Worm (Caenorhabditis elegans) whole organism, young adult: ENCODE results near the gene clec-172.

ENCODE experiments used
- B0336.3 ChIP-seq: fragments of 200-800 bp; sonication (Bioruptor generic); IDR thresholded peaks from 2 replicates; pipeline ENCODE4 v1.3.6; 2022; ENCODE audit warnings: missing genetic modification characterization, missing compliant biosample characterization
- D2030.7 ChIP-seq: fragments of 200-800 bp; sonication (Bioruptor generic); IDR thresholded peaks from 2 replicates; pipeline ENCODE4 v1.3.6; 2022; ENCODE audit warnings: missing genetic modification reagents, missing genetic modification characterization, missing compliant biosample characterization
- F23B12.7 ChIP-seq: sonication (generic microtip); optimal IDR thresholded peaks from 2 replicates; lab custom pipeline; 2017; ENCODE audit warnings: missing genetic modification characterization, mild to moderate bottlenecking, missing compliant biosample characterization, antibody characterized with exemption, moderate library complexity; ENCODE audit not compliant: insufficient read depth
- F33H1.4 ChIP-seq: fragments of 200-800 bp; sonication (Bioruptor generic); IDR thresholded peaks from 2 replicates; pipeline ENCODE4 v1.3.6; 2022; ENCODE audit warnings: missing genetic modification reagents, missing genetic modification characterization, missing compliant biosample characterization
- F49E8.2 ChIP-seq: sonication (generic microtip); optimal IDR thresholded peaks from 3 replicates; lab custom pipeline; 2017; ENCODE audit warnings: missing genetic modification characterization, mild to moderate bottlenecking, missing compliant biosample characterization, antibody characterized with exemption, moderate library complexity; ENCODE audit not compliant: insufficient read depth
- K11D2.4 ChIP-seq: fragments of 200-800 bp; sonication (Bioruptor generic); IDR thresholded peaks from 2 replicates; pipeline ENCODE4 v1.3.6; 2022; ENCODE audit warnings: missing genetic modification reagents, missing genetic modification characterization, missing compliant biosample characterization
- K12H6.12 ChIP-seq: fragments of 200-800 bp; sonication (Bioruptor generic); optimal IDR thresholded peaks from 2 replicates; lab custom pipeline; 2018; ENCODE audit warnings: mild to moderate bottlenecking, missing genetic modification characterization, missing compliant biosample characterization
- T07F8.4 ChIP-seq: sonication (generic microtip); optimal IDR thresholded peaks from 2 replicates; lab custom pipeline; 2016; ENCODE audit warnings: mild to moderate bottlenecking, missing genetic modification characterization, moderate library complexity, missing compliant biosample characterization
- ZK185.1 ChIP-seq: sonication (generic microtip); optimal IDR thresholded peaks from 2 replicates; lab custom pipeline; 2016; ENCODE audit warnings: mild to moderate bottlenecking, missing genetic modification characterization, missing compliant biosample characterization; ENCODE audit not compliant: poor library complexity, severe bottlenecking
- akir-1 ChIP-seq: fragments of 200-800 bp; sonication (Bioruptor generic); optimal IDR thresholded peaks from 2 replicates; lab custom pipeline; 2018; ENCODE audit warnings: mild to moderate bottlenecking, missing genetic modification characterization, moderate library complexity, missing compliant biosample characterization
- aptf-2 ChIP-seq: fragments of 200-800 bp; sonication (Bioruptor generic); conservative IDR thresholded peaks from 2 replicates; pipeline ENCODE4 v1.3.6; 2022; ENCODE audit warnings: missing genetic modification reagents, missing genetic modification characterization, missing compliant biosample characterization
- bed-2 ChIP-seq: fragments of 200-800 bp; sonication (Bioruptor generic); IDR thresholded peaks from 2 replicates; pipeline ENCODE4 v1.3.6; 2022; ENCODE audit warnings: missing genetic modification reagents, missing genetic modification characterization, missing compliant biosample characterization
- ceh-100 ChIP-seq: fragments of 200-800 bp; sonication (Bioruptor generic); IDR thresholded peaks from 2 replicates; pipeline ENCODE4 v1.3.6; 2022; ENCODE audit warnings: missing genetic modification reagents, missing genetic modification characterization, missing compliant biosample characterization
- ceh-27 ChIP-seq: fragments of 200-800 bp; sonication (Bioruptor generic); optimal IDR thresholded peaks from 2 replicates; lab custom pipeline; 2018; ENCODE audit warnings: mild to moderate bottlenecking, missing genetic modification characterization, moderate library complexity, missing compliant biosample characterization
- ceh-58 ChIP-seq: fragments of 200-800 bp; sonication (Bioruptor generic); IDR thresholded peaks from 2 replicates; pipeline ENCODE4 v1.3.6; 2022; ENCODE audit warnings: missing genetic modification characterization, missing compliant biosample characterization
- chd-7 ChIP-seq: sonication (generic microtip); optimal IDR thresholded peaks from 2 replicates; lab custom pipeline; 2016; ENCODE audit warnings: mild to moderate bottlenecking, missing genetic modification characterization, moderate library complexity, missing compliant biosample characterization
- dox-1 ChIP-seq: fragments of 200-800 bp; sonication (Bioruptor generic); IDR thresholded peaks from 2 replicates; pipeline ENCODE4 v1.3.6; 2022; ENCODE audit warnings: missing genetic modification reagents, missing genetic modification characterization, missing compliant biosample characterization
- dpff-1 ChIP-seq: sonication (generic microtip); optimal IDR thresholded peaks from 2 replicates; lab custom pipeline; 2017; ENCODE audit warnings: mild to moderate bottlenecking, missing genetic modification characterization, missing compliant biosample characterization
- egl-44 ChIP-seq: fragments of 200-800 bp; sonication (Bioruptor generic); IDR thresholded peaks from 2 replicates; pipeline ENCODE4 v1.3.6; 2022; ENCODE audit warnings: missing genetic modification reagents, missing genetic modification characterization, missing compliant biosample characterization
- hlh-26 ChIP-seq: fragments of 200-800 bp; sonication (Bioruptor generic); conservative IDR thresholded peaks from 2 replicates; pipeline ENCODE4 v1.3.6; 2022; ENCODE audit warnings: missing genetic modification reagents, missing genetic modification characterization, missing compliant biosample characterization
- lag-1 ChIP-seq: fragments of 200-800 bp; sonication (Bioruptor generic); IDR thresholded peaks from 2 replicates; pipeline ENCODE4 v1.3.6; 2022; ENCODE audit warnings: missing genetic modification reagents, missing genetic modification characterization, missing compliant biosample characterization
- lin-26 ChIP-seq: fragments of 200-800 bp; sonication (Bioruptor generic); IDR thresholded peaks from 2 replicates; pipeline ENCODE4 v1.3.6; 2022; ENCODE audit warnings: missing genetic modification reagents, missing genetic modification characterization, missing compliant biosample characterization
- lin-35 ChIP-seq, 3 experiments: fragments of 150-350 bp in 2 of 3; sonication (generic microtip) in 1 of 3; optimal IDR thresholded peaks; 2 replicates each; lab custom pipeline; 2014 to 2018; ENCODE audit warnings: missing biosample characterization in 3 of 3, missing genetic modification characterization in 3 of 3, missing genetic modification reagents in 3 of 3
- lir-1 ChIP-seq: fragments of 200-800 bp; sonication (Bioruptor generic); conservative IDR thresholded peaks from 2 replicates; pipeline ENCODE4 v1.3.6; 2022; ENCODE audit warnings: missing genetic modification reagents, missing genetic modification characterization, missing compliant biosample characterization
- madf-10 ChIP-seq: sonication (generic microtip); optimal IDR thresholded peaks from 2 replicates; lab custom pipeline; 2016; ENCODE audit warnings: mild to moderate bottlenecking, missing genetic modification characterization, missing compliant biosample characterization
- madf-3 ChIP-seq: fragments of 200-800 bp; sonication (Bioruptor generic); IDR thresholded peaks from 2 replicates; pipeline ENCODE4 v1.3.6; 2022; ENCODE audit warnings: missing genetic modification reagents, missing genetic modification characterization, missing compliant biosample characterization
- madf-6 ChIP-seq: fragments of 200-800 bp; sonication (Bioruptor generic); IDR thresholded peaks from 2 replicates; pipeline ENCODE4 v1.3.6; 2022; ENCODE audit warnings: missing genetic modification reagents, missing genetic modification characterization, missing compliant biosample characterization
- mxl-1 ChIP-seq: sonication (generic microtip); optimal IDR thresholded peaks from 2 replicates; lab custom pipeline; 2016; ENCODE audit warnings: missing genetic modification characterization, missing compliant biosample characterization
- nfya-1 ChIP-seq: sonication (generic microtip); optimal IDR thresholded peaks from 2 replicates; lab custom pipeline; 2017; ENCODE audit warnings: antibody characterized with exemption, missing compliant biosample characterization, missing genetic modification characterization, borderline replicate concordance; ENCODE audit not compliant: insufficient read depth
- nfya-2 ChIP-seq: fragments of 200-800 bp; sonication (Bioruptor generic); IDR thresholded peaks from 2 replicates; pipeline ENCODE4 v1.3.6; 2022; ENCODE audit warnings: missing genetic modification reagents, missing genetic modification characterization, missing compliant biosample characterization
- nfyb-1 ChIP-seq: fragments of 200-800 bp; sonication (Bioruptor generic); IDR thresholded peaks from 2 replicates; pipeline ENCODE4 v1.3.6; 2022; ENCODE audit warnings: missing genetic modification reagents, missing genetic modification characterization, missing compliant biosample characterization
- nhr-120 ChIP-seq: fragments of 200-800 bp; sonication (Bioruptor generic); IDR thresholded peaks from 2 replicates; pipeline ENCODE4 v1.3.6; 2022; ENCODE audit warnings: missing genetic modification characterization, missing compliant biosample characterization
- nhr-179 ChIP-seq: sonication (generic microtip); optimal IDR thresholded peaks from 2 replicates; lab custom pipeline; 2016; ENCODE audit warnings: mild to moderate bottlenecking, missing genetic modification characterization, missing compliant biosample characterization
- nhr-80 ChIP-seq: sonication (generic microtip); optimal IDR thresholded peaks from 2 replicates; lab custom pipeline; 2016; ENCODE audit warnings: missing genetic modification characterization, missing compliant biosample characterization
- pbrm-1 ChIP-seq: fragments of 200-800 bp; sonication (Bioruptor generic); IDR thresholded peaks from 2 replicates; pipeline ENCODE4 v1.3.6; 2022; ENCODE audit warnings: missing genetic modification reagents, missing genetic modification characterization, missing compliant biosample characterization
- pha-4 ChIP-seq: fragments of 150-350 bp; sonication (generic microtip); optimal IDR thresholded peaks from 2 replicates; lab custom pipeline; 2014; ENCODE audit warnings: missing biosample characterization, missing genetic modification reagents, missing genetic modification characterization
- rcor-1 ChIP-seq: fragments of 200-800 bp; sonication (Bioruptor generic); IDR thresholded peaks from 2 replicates; pipeline ENCODE4 v1.3.6; 2022; ENCODE audit warnings: missing genetic modification reagents, missing genetic modification characterization, missing compliant biosample characterization
- rpc-1 ChIP-seq, 2 experiments: fragments of 150-350 bp in 1 of 2; sonication (generic microtip) in 1 of 2; optimal IDR thresholded peaks; 2 replicates each; lab custom pipeline; 2014 to 2018; ENCODE audit warnings: missing biosample characterization in 1 of 2, missing genetic modification characterization in 1 of 2, missing genetic modification reagents in 1 of 2, missing genotype in 1 of 2
- sdz-38 ChIP-seq: sonication (generic microtip); optimal IDR thresholded peaks from 2 replicates; lab custom pipeline; 2016; ENCODE audit warnings: missing genotype, missing genetic modification characterization, missing compliant biosample characterization
- snpc-3.4 ChIP-seq: sonication (generic microtip); optimal IDR thresholded peaks from 2 replicates; lab custom pipeline; 2017; ENCODE audit warnings: missing genetic modification characterization, mild to moderate bottlenecking, missing compliant biosample characterization, antibody characterized with exemption, moderate library complexity, missing genotype, missing genetic modification reagents
- somi-1 ChIP-seq: fragments of 200-800 bp; sonication (Bioruptor generic); optimal IDR thresholded peaks from 2 replicates; lab custom pipeline; 2018; ENCODE audit warnings: mild to moderate bottlenecking, missing genetic modification characterization, missing compliant biosample characterization
- tbp1 ChIP-seq: fragments of 200-800 bp; sonication (Bioruptor generic); optimal IDR thresholded peaks from 2 replicates; lab custom pipeline; 2018; ENCODE audit warnings: mild to moderate bottlenecking, missing genetic modification characterization, missing compliant biosample characterization
- unc-62 ChIP-seq: fragments of 150-350 bp; optimal IDR thresholded peaks from 2 replicates; lab custom pipeline; 2014; ENCODE audit warnings: missing biosample characterization, missing genetic modification reagents, missing genetic modification characterization
- zfh-2 ChIP-seq: fragments of 200-800 bp; sonication (Bioruptor generic); conservative IDR thresholded peaks from 2 replicates; pipeline ENCODE4 v1.3.6; 2022; ENCODE audit warnings: missing genetic modification reagents, missing genetic modification characterization, missing compliant biosample characterization
- zim-3 ChIP-seq: sonication (generic microtip); optimal IDR thresholded peaks from 2 replicates; lab custom pipeline; 2017; ENCODE audit warnings: mild to moderate bottlenecking, missing genetic modification characterization, moderate library complexity, missing compliant biosample characterization
- ztf-18 ChIP-seq: sonication (generic microtip); optimal IDR thresholded peaks from 2 replicates; lab custom pipeline; 2016; ENCODE audit warnings: missing genotype, mild to moderate bottlenecking, missing genetic modification characterization, missing compliant biosample characterization
- ztf-26 ChIP-seq: sonication (generic microtip); optimal IDR thresholded peaks from 2 replicates; lab custom pipeline; 2017; ENCODE audit warnings: missing genetic modification characterization, missing compliant biosample characterization
- ztf-3 ChIP-seq: fragments of 200-800 bp; sonication (Bioruptor generic); optimal IDR thresholded peaks from 2 replicates; lab custom pipeline; 2018; ENCODE audit warnings: mild to moderate bottlenecking, missing genetic modification characterization, missing compliant biosample characterization

clec-172 gene

DNA sequence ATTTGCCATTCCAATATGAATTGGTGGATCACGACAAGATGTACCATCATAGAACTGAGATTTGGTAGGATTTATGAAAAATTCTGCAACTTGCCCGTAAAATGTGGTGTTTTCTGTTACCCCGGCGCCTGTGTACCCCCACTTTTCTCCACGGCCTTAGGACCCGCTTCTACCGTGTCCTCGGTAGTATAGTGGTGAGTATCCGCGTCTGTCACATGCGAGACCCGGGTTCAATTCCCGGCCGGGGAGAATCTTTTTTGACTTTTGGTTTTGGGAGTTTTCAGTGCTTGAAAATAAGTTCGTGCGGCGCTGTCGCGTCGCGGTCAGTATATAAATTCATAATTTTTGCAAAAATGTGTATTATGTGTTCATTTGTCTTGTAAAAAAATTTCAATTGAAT lies 2.0 kb downstream of the clec-172 start (continued):
- TF ChIP-seq nhr-179 (tag; lab: Kevin White, UChicago) (no peak), T07F8.4 (tag; lab: Kevin White, UChicago) (no peak), pha-4 (tag; lab: Kevin White, UChicago) (no peak), madf-10 (tag; lab: Kevin White, UChicago) (peak; percentile 12), F49E8.2 (peak; percentile 18), egl-44 (GFP tag; lab: Robert Waterston, UW) (no peak), ceh-27 (GFP tag; lab: Kevin White, UChicago) (no peak), zfh-2 (GFP tag; lab: Robert Waterston, UW) (0 out of 2 replicates have a peak, but pooled peaks have one; percentile 32), nhr-120 (GFP tag; lab: Robert Waterston, UW) (0 out of 2 replicates have a peak, but pooled peaks have one; percentile 59), K11D2.4 (GFP tag; lab: Robert Waterston, UW) (no peak), lag-1 (GFP tag; lab: Robert Waterston, UW) (no peak), ztf-3 (GFP tag; lab: Kevin White, UChicago) (no peak), nfya-1 (tag; lab: Kevin White, UChicago) (no peak), ztf-26 (tag; lab: Kevin White, UChicago) (no peak), ceh-58 (no peak), akir-1 (GFP tag; lab: Kevin White, UChicago) (no peak), unc-62 (GFP tag; lab: Kevin White, UChicago) (no peak), F23B12.7 (tag; lab: Kevin White, UChicago) (peak; percentile 47), lin-35 (GFP tag; optimal IDR thresholded peaks at IDR 0.05; lab: Kevin White, UChicago) (no peak), snpc-3.4 (tag; lab: Kevin White, UChicago) (no peak), madf-3 (0 out of 2 replicates have a peak, but pooled peaks have one; percentile 63), dpff-1 (tag; lab: Kevin White, UChicago) (no peak), bed-2 (GFP tag; lab: Robert Waterston, UW) (no peak), B0336.3 (no peak), tbp1 (GFP tag; lab: Kevin White, UChicago) (peak; percentile 88), mxl-1 (tag; lab: Kevin White, UChicago) (peak; percentile 21), nfyb-1 (GFP tag; lab: Robert Waterston, UW) (no peak), K12H6.12 (tag; lab: Kevin White, UChicago) (no peak), rcor-1 (GFP tag; lab: Robert Waterston, UW) (0 out of 2 replicates have a peak, but pooled peaks have one; percentile 27), nhr-80 (tag; lab: Kevin White, UChicago) (no peak), rpc-1 (optimal IDR thresholded peaks at IDR 0.05; lab: Kevin White, UChicago) (peak; percentile 65), rpc-1 (tag; optimal IDR thresholded peaks at IDR 0.05; lab: Kevin White, UChicago) (peak; percentile 83), aptf-2 (GFP tag; lab: Robert Waterston, UW) (no peak), hlh-26 (GFP tag; lab: Robert Waterston, UW) (no peak), D2030.7 (GFP tag; lab: Robert Waterston, UW) (peak; percentile 56; the same call in 1 of the 2 replicates), nfya-2 (GFP tag; lab: Robert Waterston, UW) (no peak), lin-26 (GFP tag; lab: Robert Waterston, UW) (peak; percentile 85), dox-1 (GFP tag; lab: Robert Waterston, UW) (peak; percentile 52; the same call in 1 of the 2 replicates), ZK185.1 (tag; lab: Kevin White, UChicago) (no peak), lir-1 (no peak), F33H1.4 (GFP tag; lab: Robert Waterston, UW) (0 out of 2 replicates have a peak, but pooled peaks have one; percentile 27), pbrm-1 (GFP tag; lab: Robert Waterston, UW) (no peak), sdz-38 (tag; lab: Kevin White, UChicago) (no peak), madf-6 (GFP tag; lab: Robert Waterston, UW) (0 out of 2 replicates have a peak, but pooled peaks have one; percentile 31), ceh-100 (GFP tag; lab: Robert Waterston, UW) (no peak), zim-3 (tag; lab: Kevin White, UChicago) (no peak), ztf-18 (tag; lab: Kevin White, UChicago) (peak; percentile 46), somi-1 (GFP tag; lab: Kevin White, UChicago) (no peak), chd-7 (tag; lab: Kevin White, UChicago) (no peak)
